Worm (Caenorhabditis elegans) whole organism, L1 larva: ENCODE results near the gene twk-44.

ENCODE experiments used
- C04F5.9 ChIP-seq: sonication (generic microtip); optimal IDR thresholded peaks from 2 replicates; lab custom pipeline; 2016; ENCODE audit warnings: missing genetic modification characterization, missing compliant biosample characterization
- C16A3.4 ChIP-seq: fragments of 150-350 bp; optimal IDR thresholded peaks from 2 replicates; lab custom pipeline; 2014; ENCODE audit warnings: missing biosample characterization, missing genetic modification characterization
- C34B4.2 ChIP-seq: sonication (generic microtip); optimal IDR thresholded peaks from 2 replicates; lab custom pipeline; 2017; ENCODE audit warnings: mild to moderate bottlenecking, missing genetic modification characterization, missing compliant biosample characterization
- aly-2 ChIP-seq: fragments of 150-350 bp; optimal IDR thresholded peaks from 2 replicates; lab custom pipeline; 2014; ENCODE audit warnings: missing biosample characterization, missing genetic modification characterization
- ama-1 ChIP-seq: fragments of 150-350 bp; optimal IDR thresholded peaks from 2 replicates; lab custom pipeline; 2014
- blmp-1 ChIP-seq: fragments of 150-350 bp; optimal IDR thresholded peaks from 2 replicates; lab custom pipeline; 2014; ENCODE audit warnings: missing biosample characterization, missing genetic modification characterization
- ceh-63 ChIP-seq: fragments of 200-800 bp; sonication (Bioruptor generic); optimal IDR thresholded peaks from 2 replicates; lab custom pipeline; 2018; ENCODE audit warnings: mild to moderate bottlenecking, missing genetic modification characterization, missing compliant biosample characterization
- ceh-8 ChIP-seq: fragments of 200-800 bp; sonication (Bioruptor generic); optimal IDR thresholded peaks from 2 replicates; lab custom pipeline; 2018; ENCODE audit warnings: mild to moderate bottlenecking, missing genetic modification characterization, moderate library complexity, missing compliant biosample characterization
- ceh-82 ChIP-seq, 3 experiments: fragments of 150-350 bp in 1 of 3; sonication (generic microtip) in 2 of 3; optimal IDR thresholded peaks; 2 replicates each; lab custom pipeline; 2014 to 2017; ENCODE audit warnings: missing biosample characterization in 3 of 3, missing genetic modification characterization in 3 of 3
- ceh-88 ChIP-seq: fragments of 200-800 bp; sonication (Bioruptor generic); IDR thresholded peaks from 2 replicates; pipeline ENCODE4 v1.3.6; 2022; ENCODE audit warnings: missing genetic modification characterization, missing compliant biosample characterization
- ceh-90 ChIP-seq: sonication (generic microtip); optimal IDR thresholded peaks from 2 replicates; lab custom pipeline; 2016; ENCODE audit warnings: missing genetic modification characterization, missing compliant biosample characterization
- ces-1 ChIP-seq: fragments of 150-350 bp; optimal IDR thresholded peaks from 2 replicates; lab custom pipeline; 2014; ENCODE audit warnings: missing biosample characterization, missing genetic modification reagents, missing genetic modification characterization
- efl-1 ChIP-seq, 4 experiments: fragments of 150-350 bp; optimal IDR thresholded peaks in 3 of 4; peaks in 1 of 4; 1 replicate in 1 of 4; 2 replicates in 3 of 4; lab custom pipeline; 2014; ENCODE audit warnings: missing biosample characterization in 2 of 4, missing genetic modification characterization in 2 of 4, missing genetic modification reagents in 2 of 4
- egl-13 ChIP-seq: sonication (generic microtip); optimal IDR thresholded peaks from 2 replicates; lab custom pipeline; 2016; ENCODE audit warnings: missing genotype, missing genetic modification reagents, missing genetic modification characterization, missing compliant biosample characterization
- elt-2 ChIP-seq: sonication (generic microtip); optimal IDR thresholded peaks from 2 replicates; lab custom pipeline; 2016; ENCODE audit warnings: missing genetic modification characterization, mild to moderate bottlenecking, inconsistent platforms, missing compliant biosample characterization, missing genetic modification reagents
- fkh-10 ChIP-seq: sonication (generic microtip); optimal IDR thresholded peaks from 2 replicates; lab custom pipeline; 2017; ENCODE audit warnings: missing biosample characterization, missing genetic modification reagents, missing genetic modification characterization
- fkh-4 ChIP-seq: sonication (generic microtip); optimal IDR thresholded peaks from 2 replicates; lab custom pipeline; 2016; ENCODE audit warnings: missing compliant biosample characterization, missing genetic modification characterization, borderline replicate concordance
- fkh-8 ChIP-seq: sonication (generic microtip); optimal IDR thresholded peaks from 2 replicates; lab custom pipeline; 2016; ENCODE audit warnings: mild to moderate bottlenecking, missing genetic modification characterization, missing compliant biosample characterization
- fos-1 ChIP-seq: fragments of 150-350 bp; optimal IDR thresholded peaks from 2 replicates; lab custom pipeline; 2014; ENCODE audit warnings: missing biosample characterization, missing genetic modification characterization
- hlh-4 ChIP-seq: sonication (generic microtip); optimal IDR thresholded peaks from 2 replicates; lab custom pipeline; 2016; ENCODE audit warnings: mild to moderate bottlenecking, missing genetic modification characterization, missing compliant biosample characterization
- hpl-2 ChIP-seq: fragments of 150-350 bp; optimal IDR thresholded peaks from 2 replicates; lab custom pipeline; 2014; ENCODE audit warnings: missing biosample characterization, missing genetic modification reagents, missing genetic modification characterization
- jun-1 ChIP-seq: fragments of 150-350 bp; optimal IDR thresholded peaks from 2 replicates; lab custom pipeline; 2014; ENCODE audit warnings: missing biosample characterization, missing genetic modification reagents, missing genetic modification characterization
- lin-14 ChIP-seq: fragments of 200-800 bp; sonication (Bioruptor generic); optimal IDR thresholded peaks from 2 replicates; lab custom pipeline; 2018; ENCODE audit warnings: mild to moderate bottlenecking, missing genetic modification characterization, moderate library complexity, missing compliant biosample characterization
- lsy-2 ChIP-seq, 2 experiments: fragments of 150-350 bp; optimal IDR thresholded peaks; 2 replicates each; lab custom pipeline; 2014; ENCODE audit warnings: missing biosample characterization in 2 of 2, missing genetic modification characterization in 2 of 2
- mab-9 ChIP-seq: fragments of 200-800 bp; sonication (Bioruptor generic); IDR thresholded peaks from 2 replicates; pipeline ENCODE4 v1.3.6; 2022; ENCODE audit warnings: missing genetic modification reagents, missing genetic modification characterization, missing compliant biosample characterization
- nhr-19 ChIP-seq: fragments of 200-800 bp; sonication (Bioruptor generic); conservative IDR thresholded peaks from 2 replicates; pipeline ENCODE4 v1.3.6; 2022; ENCODE audit warnings: missing genetic modification characterization, missing compliant biosample characterization
- nhr-20 ChIP-seq: sonication (generic microtip); optimal IDR thresholded peaks from 2 replicates; lab custom pipeline; 2016; ENCODE audit warnings: mild to moderate bottlenecking, missing genetic modification characterization, missing compliant biosample characterization
- nhr-47 ChIP-seq: sonication (generic microtip); optimal IDR thresholded peaks from 2 replicates; lab custom pipeline; 2016; ENCODE audit warnings: mild to moderate bottlenecking, missing genetic modification characterization, moderate library complexity, missing compliant biosample characterization
- nhr-71 ChIP-seq: sonication (generic microtip); optimal IDR thresholded peaks from 2 replicates; lab custom pipeline; 2016; ENCODE audit warnings: mild to moderate bottlenecking, missing genetic modification characterization, moderate library complexity, missing compliant biosample characterization
- nhr-76 ChIP-seq: sonication (generic microtip); optimal IDR thresholded peaks from 2 replicates; lab custom pipeline; 2017; ENCODE audit warnings: missing biosample characterization, missing genetic modification characterization
- nhr-77 ChIP-seq: fragments of 150-350 bp; optimal IDR thresholded peaks from 2 replicates; lab custom pipeline; 2014; ENCODE audit warnings: missing biosample characterization, missing genetic modification characterization
- nhr-85 ChIP-seq: sonication (generic microtip); peaks from one replicate; lab custom pipeline; 2016; ENCODE audit warnings: missing genetic modification characterization, inconsistent platforms, missing compliant biosample characterization
- nhr-90 ChIP-seq: sonication (generic microtip); optimal IDR thresholded peaks from 2 replicates; lab custom pipeline; 2016; ENCODE audit warnings: mild to moderate bottlenecking, missing genetic modification characterization, missing compliant biosample characterization; ENCODE audit not compliant: poor library complexity
- rnt-1 ChIP-seq: sonication (generic microtip); optimal IDR thresholded peaks from 2 replicates; lab custom pipeline; 2016; ENCODE audit warnings: mild to moderate bottlenecking, missing genetic modification characterization, moderate library complexity, missing compliant biosample characterization
- skn-1 ChIP-seq: fragments of 150-350 bp; optimal IDR thresholded peaks from 2 replicates; lab custom pipeline; 2014; ENCODE audit warnings: missing biosample characterization, missing genetic modification characterization
- snpc-4 ChIP-seq: fragments of 150-350 bp; optimal IDR thresholded peaks from 2 replicates; lab custom pipeline; 2014; ENCODE audit warnings: missing biosample characterization, missing genetic modification characterization
- sptf-1 ChIP-seq: fragments of 150-350 bp; optimal IDR thresholded peaks from 2 replicates; lab custom pipeline; 2014; ENCODE audit warnings: missing biosample characterization, missing genetic modification characterization
- sup-37 ChIP-seq: fragments of 200-800 bp; sonication (Bioruptor generic); optimal IDR thresholded peaks from 2 replicates; lab custom pipeline; 2018; ENCODE audit warnings: mild to moderate bottlenecking, missing genetic modification characterization, missing compliant biosample characterization
- unc-30 ChIP-seq: sonication (generic microtip); optimal IDR thresholded peaks from 2 replicates; lab custom pipeline; 2017; ENCODE audit warnings: missing biosample characterization, missing genetic modification characterization
- vab-15 ChIP-seq: sonication (generic microtip); optimal IDR thresholded peaks from 2 replicates; lab custom pipeline; 2017; ENCODE audit warnings: missing genotype, mild to moderate bottlenecking, missing genetic modification characterization, missing compliant biosample characterization
- xbp-1 ChIP-seq: sonication (generic microtip); optimal IDR thresholded peaks from 2 replicates; lab custom pipeline; 2016; ENCODE audit warnings: missing genetic modification characterization, missing compliant biosample characterization
- zip-4 ChIP-seq: fragments of 200-800 bp; sonication (Bioruptor generic); optimal IDR thresholded peaks from 2 replicates; lab custom pipeline; 2018; ENCODE audit warnings: mild to moderate bottlenecking, missing genetic modification characterization, moderate library complexity, missing compliant biosample characterization
- ztf-11 ChIP-seq, 2 experiments: sonication (generic microtip); optimal IDR thresholded peaks; 2 replicates each; lab custom pipeline; 2016 to 2017; ENCODE audit warnings: missing genetic modification characterization in 2 of 2, missing biosample characterization in 1 of 2, missing compliant biosample characterization in 1 of 2
- ztf-4 ChIP-seq: fragments of 150-350 bp; optimal IDR thresholded peaks from 2 replicates; lab custom pipeline; 2014; ENCODE audit warnings: missing biosample characterization, missing genetic modification characterization

twk-44 gene

ce11 chrX:11605766-11606490, 21.0 kb downstream of the twk-44 start (continued):
- TF ChIP-seq lsy-2 (tag; optimal IDR thresholded peaks at IDR 0.05; lab: Kevin White, UChicago) (peak; percentile 72 to 78), hlh-4 (tag; lab: Kevin White, UChicago) (peak; percentile 28), nhr-77 (tag; lab: Kevin White, UChicago) (peak; percentile 56)

- TF ChIP-seq C04F5.9 (tag; lab: Kevin White, UChicago) (no peak), hlh-4 (tag; lab: Kevin White, UChicago) (no peak), ama-1 (lab: Kevin White, UChicago) (peak; percentile 36), ztf-11 (tag; optimal IDR thresholded peaks at IDR 0.05; lab: Kevin White, UChicago) (no peak), rnt-1 (tag; lab: Kevin White, UChicago) (peak; percentile 36), ztf-4 (no peak), fkh-10 (GFP tag; lab: Kevin White, UChicago) (no peak), C34B4.2 (tag; lab: Kevin White, UChicago) (no peak), ceh-8 (GFP tag; lab: Kevin White, UChicago) (no peak), ceh-82 (tag; optimal IDR thresholded peaks at IDR 0.05; lab: Kevin White, UChicago) (peak in 1 of 3 experiments; percentile 7), ceh-90 (peak; percentile 42), skn-1 (tag; lab: Kevin White, UChicago) (no peak), hpl-2 (no peak), mab-9 (GFP tag; lab: Robert Waterston, UW) (no peak), elt-2 (no peak)
Observed at ce11 chrX:11605214-11605765, 21.6 kb downstream of the twk-44 start, which contains the start of gene ftt-2. ftt-2 (minus strand) TSS chrX:11605419.

ce11 chrX:11603234-11604108, 23.4 kb downstream of the twk-44 start:
- TF ChIP-seq aly-2 (tag; lab: Kevin White, UChicago) (peak; percentile 78), sup-37 (GFP tag; lab: Kevin White, UChicago) (no peak), lin-14 (GFP tag; lab: Kevin White, UChicago) (peak; percentile 31), nhr-71 (peak; percentile 60), efl-1 (optimal IDR thresholded peaks at IDR 0.05; lab: Kevin White, UChicago) (peak in 1 of 2 experiments; percentile 39), efl-1 (GFP tag; optimal IDR thresholded peaks at IDR 0.05 in 1 of 2; lab: Kevin White, UChicago) (no peak), nhr-19 (GFP tag; lab: Robert Waterston, UW) (0 out of 2 replicates have a peak, but pooled peaks have one; percentile 12), ama-1 (lab: Kevin White, UChicago) (peak; percentile 61), nhr-20 (tag; lab: Kevin White, UChicago) (peak; percentile 23), nhr-90 (peak; percentile 63), jun-1 (tag; lab: Kevin White, UChicago) (peak; percentile 27), C34B4.2 (tag; lab: Kevin White, UChicago) (no peak), snpc-4 (no peak), elt-2 (peak; percentile 31), mab-9 (GFP tag; lab: Robert Waterston, UW) (no peak), fkh-4 (no peak), nhr-47 (tag; lab: Kevin White, UChicago) (peak; percentile 47), zip-4 (GFP tag; lab: Kevin White, UChicago) (no peak), rnt-1 (tag; lab: Kevin White, UChicago) (no peak), C16A3.4 (tag; lab: Kevin White, UChicago) (peak; percentile 8), blmp-1 (tag; lab: Kevin White, UChicago) (no peak), vab-15 (tag; lab: Kevin White, UChicago) (no peak), sptf-1 (tag; lab: Kevin White, UChicago) (no peak), fkh-10 (GFP tag; lab: Kevin White, UChicago) (no peak), ceh-63 (GFP tag; lab: Kevin White, UChicago) (no peak), ceh-88 (GFP tag; lab: Robert Waterston, UW) (0 out of 2 replicates have a peak, but pooled peaks have one; percentile 27), egl-13 (tag; lab: Kevin White, UChicago) (peak; percentile 27), unc-30 (tag; lab: Kevin White, UChicago) (no peak), nhr-76 (tag; lab: Kevin White, UChicago) (no peak), nhr-85 (tag; lab: Kevin White, UChicago) (peak; percentile 77), fos-1 (tag; lab: Kevin White, UChicago) (no peak), xbp-1 (peak; percentile 16), fkh-8 (tag; lab: Kevin White, UChicago) (peak; percentile 5), ces-1 (GFP tag; lab: Kevin White, UChicago) (no peak)
